Fruit fly (Drosophila melanogaster) whole organism, embryonic: Measurements from ENCODE around the gene vito.
A peak's percentile ranks its signal among the peaks of the same experiment; 100 is the strongest.

Experiments
- B-H1 ChIP-seq: fragments of 200-800 bp; sonication (Bioruptor generic); IDR thresholded peaks from 3 replicates; pipeline ENCODE4 v1.3.6; 2022; ENCODE audit warnings: missing biosample characterization, missing genetic modification characterization
- CG12236 ChIP-seq: fragments of 200-800 bp; sonication (Bioruptor generic); optimal IDR thresholded peaks from 2 replicates; lab custom pipeline; 2016; ENCODE audit warnings: missing biosample characterization, missing genetic modification characterization
- CG13894 ChIP-seq: fragments of 200-800 bp; sonication (Bioruptor generic); optimal IDR thresholded peaks from 3 replicates; lab custom pipeline; 2018; ENCODE audit warnings: missing biosample characterization, mild to moderate bottlenecking, missing genetic modification characterization, moderate library complexity
- CG14050 ChIP-seq: fragments of 200-800 bp; sonication (Bioruptor generic); IDR thresholded peaks from 3 replicates; pipeline ENCODE4 v1.3.6; 2022; ENCODE audit warnings: missing biosample characterization, missing genetic modification characterization
- CG1603 ChIP-seq: fragments of 200-800 bp; sonication (Bioruptor generic); optimal IDR thresholded peaks from 2 replicates; lab custom pipeline; 2019; ENCODE audit warnings: missing biosample characterization, mild to moderate bottlenecking, missing genetic modification characterization, moderate library complexity
- CG17361 ChIP-seq: fragments of 200-800 bp; sonication (Bioruptor generic); IDR thresholded peaks from 3 replicates; pipeline ENCODE4 v1.3.6; 2022; ENCODE audit warnings: missing biosample characterization, missing genetic modification characterization
- CG17912 ChIP-seq: fragments of 200-800 bp; sonication (Bioruptor generic); optimal IDR thresholded peaks from 2 replicates; lab custom pipeline; 2018; ENCODE audit warnings: missing biosample characterization, mild to moderate bottlenecking, missing genetic modification characterization
- CG2199 ChIP-seq: fragments of 200-800 bp; sonication (Bioruptor generic); IDR thresholded peaks from 3 replicates; pipeline ENCODE4 v1.3.6; 2022; ENCODE audit warnings: missing biosample characterization, missing genetic modification characterization
- CG2875 ChIP-seq: fragments of 200-800 bp; sonication (Bioruptor generic); optimal IDR thresholded peaks from 2 replicates; lab custom pipeline; 2017; ENCODE audit warnings: missing biosample characterization, mild to moderate bottlenecking, missing genetic modification characterization, missing genetic modification reagents
- CG3407 ChIP-seq: fragments of 200-800 bp; sonication (Bioruptor generic); optimal IDR thresholded peaks from 2 replicates; lab custom pipeline; 2018; ENCODE audit warnings: missing biosample characterization, mild to moderate bottlenecking, missing genetic modification characterization
- CG3847 ChIP-seq: fragments of 200-800 bp; sonication (Bioruptor generic); IDR thresholded peaks from 2 replicates; pipeline ENCODE4 v1.3.6; 2022; ENCODE audit warnings: missing biosample characterization, missing genetic modification characterization
- CG6654 ChIP-seq: fragments of 200-800 bp; sonication (Bioruptor generic); optimal IDR thresholded peaks from 2 replicates; lab custom pipeline; 2017; ENCODE audit warnings: missing biosample characterization, mild to moderate bottlenecking, missing genetic modification characterization
- CG7786 ChIP-seq: fragments of 200-800 bp; sonication (Bioruptor generic); optimal IDR thresholded peaks from 2 replicates; lab custom pipeline; 2016; ENCODE audit warnings: missing biosample characterization, missing genetic modification characterization
- CHES-1-like ChIP-seq: fragments of 200-800 bp; sonication (Bioruptor generic); optimal IDR thresholded peaks from 2 replicates; lab custom pipeline; 2016; ENCODE audit warnings: missing biosample characterization, missing genetic modification characterization
- D ChIP-seq, 2 experiments: fragments of 200-800 bp in 1 of 2; fragments of >200 bp in 1 of 2; sonication (Bioruptor generic) in 1 of 2; optimal IDR thresholded peaks; 2 replicates in 1 of 2; 3 replicates in 1 of 2; lab custom pipeline; 2017; ENCODE audit warnings: mild to moderate bottlenecking in 1 of 2, missing biosample characterization in 1 of 2, missing genetic modification characterization in 1 of 2, missing genetic modification reagents in 1 of 2
- Drgx ChIP-seq: fragments of 200-800 bp; sonication (Bioruptor generic); IDR thresholded peaks from 2 replicates; pipeline ENCODE4 v1.3.6; 2022; ENCODE audit warnings: missing biosample characterization, missing genetic modification characterization
- Eip74EF ChIP-seq, 2 experiments: fragments of 200-800 bp in 1 of 2; fragments of >200 bp in 1 of 2; sonication (Bioruptor generic) in 1 of 2; optimal IDR thresholded peaks; 2 replicates each; lab custom pipeline; 2017 to 2019; ENCODE audit warnings: missing biosample characterization in 2 of 2, missing genetic modification characterization in 2 of 2, mild to moderate bottlenecking in 1 of 2, moderate library complexity in 1 of 2
- Fer3 ChIP-seq: fragments of 200-800 bp; sonication (Bioruptor generic); optimal IDR thresholded peaks from 2 replicates; lab custom pipeline; 2018; ENCODE audit warnings: missing biosample characterization, mild to moderate bottlenecking, missing genetic modification characterization, moderate library complexity
- Gsc ChIP-seq: fragments of 200-800 bp; sonication (Bioruptor generic); IDR thresholded peaks from 2 replicates; pipeline ENCODE4 v1.3.6; 2022; ENCODE audit warnings: missing biosample characterization, missing genetic modification characterization
- HLH4C ChIP-seq: fragments of 200-800 bp; sonication (Bioruptor generic); IDR thresholded peaks from 3 replicates; pipeline ENCODE4 v1.3.6; 2022; ENCODE audit warnings: missing biosample characterization, missing genetic modification characterization; ENCODE audit not compliant: partially characterized antibody
- HLH54F ChIP-seq: fragments of 200-800 bp; sonication (Bioruptor generic); optimal IDR thresholded peaks from 3 replicates; lab custom pipeline; 2016; ENCODE audit warnings: missing biosample characterization, missing genetic modification characterization
- Hr39 ChIP-seq: fragments of >200 bp; optimal IDR thresholded peaks from 2 replicates; lab custom pipeline; 2017
- MESR4 ChIP-seq: fragments of 200-800 bp; sonication (Bioruptor generic); optimal IDR thresholded peaks from 2 replicates; lab custom pipeline; 2018; ENCODE audit warnings: missing biosample characterization, mild to moderate bottlenecking, missing genetic modification characterization, moderate library complexity
- MTF-1 ChIP-seq: fragments of 200-800 bp; sonication (Bioruptor generic); optimal IDR thresholded peaks from 2 replicates; lab custom pipeline; 2018; ENCODE audit warnings: missing biosample characterization, mild to moderate bottlenecking, missing genetic modification characterization, borderline replicate concordance
- Nf-YC ChIP-seq: fragments of 200-800 bp; optimal IDR thresholded peaks from 3 replicates; lab custom pipeline; 2019; ENCODE audit warnings: missing biosample characterization, mild to moderate bottlenecking, missing genetic modification characterization, moderate library complexity
- Pdp1 ChIP-seq, 2 experiments: fragments of 200-800 bp; sonication (Bioruptor generic); optimal IDR thresholded peaks; 3 replicates each; lab custom pipeline; 2016; ENCODE audit warnings: missing biosample characterization in 2 of 2, missing genetic modification characterization in 2 of 2, mild to moderate bottlenecking in 1 of 2, moderate library complexity in 1 of 2
- Xrp1 ChIP-seq: fragments of 200-800 bp; sonication (Bioruptor generic); IDR thresholded peaks from 2 replicates; pipeline ENCODE4 v1.3.6; 2022; ENCODE audit warnings: missing biosample characterization, missing genetic modification characterization
- YL-1 ChIP-seq: fragments of 200-800 bp; sonication (Bioruptor generic); optimal IDR thresholded peaks from 3 replicates; lab custom pipeline; 2017; ENCODE audit warnings: missing biosample characterization, mild to moderate bottlenecking, missing genetic modification characterization
- amos ChIP-seq: fragments of 200-800 bp; sonication (Bioruptor generic); IDR thresholded peaks from 2 replicates; pipeline ENCODE4 v1.3.6; 2022; ENCODE audit warnings: missing biosample characterization, missing genetic modification characterization; ENCODE audit not compliant: partially characterized antibody
- ase ChIP-seq: fragments of 200-800 bp; sonication (Bioruptor generic); IDR thresholded peaks from 3 replicates; pipeline ENCODE4 v1.3.6; 2022; ENCODE audit warnings: missing biosample characterization, missing genetic modification characterization
- chif ChIP-seq, 2 experiments: fragments of 200-800 bp; sonication (Bioruptor generic); optimal IDR thresholded peaks; 3 replicates each; lab custom pipeline; 2016; ENCODE audit warnings: missing biosample characterization in 2 of 2, missing genetic modification characterization in 2 of 2
- chm ChIP-seq: fragments of 200-800 bp; sonication (Bioruptor generic); IDR thresholded peaks from 2 replicates; pipeline ENCODE4 v1.3.6; 2022; ENCODE audit warnings: missing biosample characterization, missing genetic modification characterization
- danr ChIP-seq: fragments of 200-800 bp; sonication (Bioruptor generic); IDR thresholded peaks from 2 replicates; pipeline ENCODE4 v1.3.6; 2022; ENCODE audit warnings: missing biosample characterization, missing genetic modification characterization
- dmrt11E ChIP-seq: fragments of 200-800 bp; sonication (Bioruptor generic); optimal IDR thresholded peaks from 3 replicates; lab custom pipeline; 2018; ENCODE audit warnings: missing biosample characterization, mild to moderate bottlenecking, missing genetic modification characterization, moderate library complexity
- ems ChIP-seq: fragments of 200-800 bp; sonication (Bioruptor generic); optimal IDR thresholded peaks from 3 replicates; lab custom pipeline; 2016; ENCODE audit warnings: missing biosample characterization, missing genetic modification characterization
- exex ChIP-seq: fragments of 200-800 bp; sonication (Bioruptor generic); optimal IDR thresholded peaks from 4 replicates; lab custom pipeline; 2018; ENCODE audit warnings: missing biosample characterization, mild to moderate bottlenecking, missing genetic modification characterization, moderate library complexity
- gem ChIP-seq: fragments of 200-800 bp; sonication (Bioruptor generic); optimal IDR thresholded peaks from 2 replicates; lab custom pipeline; 2019; ENCODE audit warnings: missing biosample characterization, mild to moderate bottlenecking, missing genetic modification characterization, moderate library complexity
- gsb ChIP-seq: fragments of 200-800 bp; sonication (Bioruptor generic); IDR thresholded peaks from 2 replicates; pipeline ENCODE4 v1.3.6; 2022; ENCODE audit warnings: missing biosample characterization, missing genetic modification characterization
- ind ChIP-seq: fragments of 200-800 bp; sonication (Bioruptor generic); optimal IDR thresholded peaks from 3 replicates; lab custom pipeline; 2016; ENCODE audit warnings: missing biosample characterization, missing genetic modification characterization
- lbe ChIP-seq: fragments of 200-800 bp; sonication (Bioruptor generic); optimal IDR thresholded peaks from 2 replicates; lab custom pipeline; 2016; ENCODE audit warnings: missing biosample characterization, mild to moderate bottlenecking, missing genetic modification characterization
- lola ChIP-seq, 3 experiments: fragments of >200 bp in 2 of 3; fragments of 200-800 bp in 1 of 3; sonication (Bioruptor generic) in 1 of 3; optimal IDR thresholded peaks; 2 replicates each; lab custom pipeline; 2017 to 2019; ENCODE audit warnings: missing biosample characterization in 3 of 3, missing genetic modification characterization in 3 of 3, mild to moderate bottlenecking in 1 of 3, moderate library complexity in 1 of 3
- nerfin-1 ChIP-seq: fragments of 200-800 bp; sonication (Bioruptor generic); optimal IDR thresholded peaks from 3 replicates; lab custom pipeline; 2019; ENCODE audit warnings: missing biosample characterization, mild to moderate bottlenecking, missing genetic modification characterization, moderate library complexity
- pnt ChIP-seq: fragments of 200-800 bp; sonication (Bioruptor generic); optimal IDR thresholded peaks from 3 replicates; lab custom pipeline; 2016; ENCODE audit warnings: missing biosample characterization, missing genetic modification characterization
- prd ChIP-seq, 3 experiments: fragments of >200 bp in 2 of 3; fragments of 200-800 bp in 1 of 3; sonication (Bioruptor generic) in 1 of 3; optimal IDR thresholded peaks in 2 of 3; IDR thresholded peaks in 1 of 3; 2 replicates in 2 of 3; 3 replicates in 1 of 3; pipeline versions ENCODE4 v1.3.6 to Lab custom; 2017 to 2022; ENCODE audit warnings: missing biosample characterization in 1 of 3, missing genetic modification characterization in 1 of 3
- row ChIP-seq: fragments of 200-800 bp; sonication (Bioruptor generic); IDR thresholded peaks from 3 replicates; pipeline ENCODE4 v1.3.6; 2022; ENCODE audit warnings: missing biosample characterization, missing genetic modification characterization
- sd ChIP-seq: fragments of 200-800 bp; sonication (Bioruptor generic); optimal IDR thresholded peaks from 3 replicates; lab custom pipeline; 2018; ENCODE audit warnings: missing biosample characterization, mild to moderate bottlenecking, missing genetic modification characterization, moderate library complexity
- sisA ChIP-seq: fragments of 200-800 bp; sonication (Bioruptor generic); IDR thresholded peaks from 2 replicates; pipeline ENCODE4 v1.3.6; 2022; ENCODE audit warnings: missing biosample characterization, missing genetic modification characterization
- trh ChIP-seq: fragments of 200-800 bp; sonication (Bioruptor generic); optimal IDR thresholded peaks from 2 replicates; lab custom pipeline; 2016; ENCODE audit warnings: missing biosample characterization, missing genetic modification characterization
- z ChIP-seq: fragments of 200-800 bp; sonication (Bioruptor generic); IDR thresholded peaks from 3 replicates; pipeline ENCODE4 v1.3.6; 2022; ENCODE audit warnings: missing biosample characterization, missing genetic modification characterization

vito gene

dm6 chr3L:5796493-5796998 lies 19.4 kb upstream of the vito start, which contains the start of gene Tektin-C (continued):
- TF ChIP-seq amos (GFP tag; lab: Robert Waterston, UW) (no peak), danr (GFP tag; lab: Robert Waterston, UW) (no peak), ems (GFP tag; lab: Kevin White, UChicago) (peak; percentile 25), B-H1 (GFP tag; lab: Robert Waterston, UW) (no peak), Drgx (GFP tag; lab: Robert Waterston, UW) (no peak), HLH4C (GFP tag; lab: Robert Waterston, UW) (no peak), ind (GFP tag; lab: Kevin White, UChicago) (no peak), gsb (no peak), CG1603 (tag; lab: Kevin White, UChicago) (no peak), CG3407 (GFP tag; lab: Kevin White, UChicago) (no peak), z (GFP tag; lab: Robert Waterston, UW) (no peak), Pdp1 (GFP tag; optimal IDR thresholded peaks at IDR 0.05; lab: Kevin White, UChicago) (no peak), YL-1 (GFP tag; lab: Kevin White, UChicago) (no peak), gem (tag; lab: Kevin White, UChicago) (no peak), MTF-1 (GFP tag; lab: Kevin White, UChicago) (no peak), CG2875 (GFP tag; lab: Kevin White, UChicago) (no peak), dmrt11E (tag; lab: Kevin White, UChicago) (peak; percentile 9), CG12236 (GFP tag; lab: Kevin White, UChicago) (no peak), ase (GFP tag; lab: Robert Waterston, UW) (0 out of 3 replicates have a peak, but pooled peaks have one; percentile 46), chif (GFP tag; optimal IDR thresholded peaks at IDR 0.05; lab: Kevin White, UChicago) (peak in 1 of 2 experiments; percentile 15), CG6654 (GFP tag; lab: Kevin White, UChicago) (no peak), Eip74EF (GFP tag; optimal IDR thresholded peaks at IDR 0.05; lab: Kevin White, UChicago) (no peak), Xrp1 (GFP tag; lab: Robert Waterston, UW) (peak; percentile 57; the same call in 1 of the 2 replicates), prd (optimal IDR thresholded peaks at IDR 0.05; lab: Kevin White, UChicago) (no peak), prd (GFP tag; IDR thresholded peaks at IDR 0.05; lab: Robert Waterston, UW) (peak; percentile 57; the same call in 2 of the 3 replicates), MESR4 (no peak), Nf-YC (tag; lab: Kevin White, UChicago) (no peak), CHES-1-like (GFP tag; lab: Kevin White, UChicago) (no peak), exex (no peak), sisA (GFP tag; lab: Robert Waterston, UW) (peak; percentile 15; the same call in 1 of the 2 replicates), Hr39 (lab: Kevin White, UChicago) (no peak), lbe (GFP tag; lab: Kevin White, UChicago) (no peak), CG14050 (GFP tag; lab: Robert Waterston, UW) (peak; percentile 10; the same call in 1 of the 3 replicates), HLH54F (no peak), CG17361 (GFP tag; lab: Robert Waterston, UW) (0 out of 3 replicates have a peak, but pooled peaks have one; percentile 8), CG13894 (tag; lab: Kevin White, UChicago) (no peak), Fer3 (no peak), CG3847 (GFP tag; lab: Robert Waterston, UW) (no peak), trh (GFP tag; lab: Kevin White, UChicago) (no peak), chm (GFP tag; lab: Robert Waterston, UW) (no peak), lola (GFP tag; optimal IDR thresholded peaks at IDR 0.05; lab: Kevin White, UChicago) (no peak), CG7786 (GFP tag; lab: Kevin White, UChicago) (no peak), D (optimal IDR thresholded peaks at IDR 0.05; lab: Kevin White, UChicago) (no peak), D (GFP tag; optimal IDR thresholded peaks at IDR 0.05; lab: Kevin White, UChicago) (no peak), nerfin-1 (tag; lab: Kevin White, UChicago) (no peak), Gsc (GFP tag; lab: Robert Waterston, UW) (peak; percentile 23; the same call in 1 of the 2 replicates), CG2199 (GFP tag; lab: Robert Waterston, UW) (no peak), sd (tag; lab: Kevin White, UChicago) (no peak), row (peak; percentile 40; the same call in 1 of the 3 replicates), pnt (GFP tag; lab: Kevin White, UChicago) (no peak), CG17912 (no peak)
